Worm (Caenorhabditis elegans) whole organism, late embryonic: Measurements from ENCODE around the gene R155.5.

Experiments
- ama-1 ChIP-seq: fragments of 150-350 bp; optimal IDR thresholded peaks from 2 replicates; lab custom pipeline; 2014
- ceh-19 ChIP-seq: fragments of 200-800 bp; sonication (Bioruptor generic); optimal IDR thresholded peaks from 2 replicates; lab custom pipeline; 2018; ENCODE audit warnings: mild to moderate bottlenecking, missing genetic modification characterization, missing compliant biosample characterization
- ceh-48 ChIP-seq: sonication (generic microtip); optimal IDR thresholded peaks from 2 replicates; lab custom pipeline; 2016; ENCODE audit warnings: missing genetic modification characterization, inconsistent platforms, missing compliant biosample characterization
- elt-2 ChIP-seq: sonication (generic microtip); optimal IDR thresholded peaks from 2 replicates; lab custom pipeline; 2016; ENCODE audit warnings: missing genetic modification reagents, missing genetic modification characterization, missing compliant biosample characterization
- lin-11 ChIP-seq: fragments of 200-800 bp; sonication (Bioruptor generic); optimal IDR thresholded peaks from 2 replicates; lab custom pipeline; 2018; ENCODE audit warnings: mild to moderate bottlenecking, missing genetic modification characterization, missing compliant biosample characterization
- nfya-1 ChIP-seq: sonication (generic microtip); optimal IDR thresholded peaks from 2 replicates; lab custom pipeline; 2017; ENCODE audit warnings: missing genetic modification characterization, mild to moderate bottlenecking, missing compliant biosample characterization, antibody characterized with exemption, moderate library complexity
- nhr-11 ChIP-seq: fragments of 150-350 bp; optimal IDR thresholded peaks from 2 replicates; lab custom pipeline; 2014; ENCODE audit warnings: missing biosample characterization, missing genetic modification characterization
- pag-3 ChIP-seq: sonication (generic microtip); optimal IDR thresholded peaks from 2 replicates; lab custom pipeline; 2016; ENCODE audit warnings: missing compliant biosample characterization, missing genetic modification characterization, borderline replicate concordance
- pha-4 ChIP-seq: fragments of 150-350 bp; optimal IDR thresholded peaks from 2 replicates; lab custom pipeline; 2018; ENCODE audit warnings: missing biosample characterization, missing genetic modification reagents, missing genetic modification characterization
- rnt-1 ChIP-seq: sonication (generic microtip); optimal IDR thresholded peaks from 2 replicates; lab custom pipeline; 2016; ENCODE audit warnings: missing genetic modification characterization, missing compliant biosample characterization

DNA sequence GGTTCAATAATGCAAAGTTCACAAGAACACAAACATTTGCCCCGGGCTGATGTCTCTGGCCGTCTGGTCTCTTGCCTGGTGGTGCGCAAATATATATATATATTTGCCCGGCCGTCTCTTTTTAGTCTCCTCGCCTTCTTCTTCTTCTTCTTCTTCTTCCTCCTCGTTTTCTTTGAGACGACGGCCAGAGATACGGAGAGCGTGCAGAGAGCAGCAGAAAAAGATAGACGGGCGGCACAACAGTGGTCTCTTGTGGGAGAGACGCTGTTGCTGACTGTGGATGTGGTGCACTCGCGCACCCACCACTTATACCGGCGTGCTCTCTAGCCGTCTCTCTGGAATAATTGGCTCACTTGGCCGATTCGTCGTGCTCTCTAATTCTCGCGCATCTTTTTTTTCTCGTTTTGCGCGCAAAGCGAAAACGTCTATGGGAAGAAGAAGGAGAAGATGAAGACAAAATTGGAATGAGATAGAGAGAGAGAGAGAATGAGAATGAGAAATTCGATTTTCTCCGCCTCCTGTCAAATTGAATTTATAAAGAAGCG, 49.1 kb downstream of the R155.5 start:
- TF ChIP-seq ama-1 (lab: Kevin White, UChicago) (no peak), rnt-1 (peak; percentile 84), ceh-19 (GFP tag; lab: Kevin White, UChicago) (peak; percentile 56), pha-4 (tag; lab: Kevin White, UChicago) (no peak), nfya-1 (tag; lab: Kevin White, UChicago) (peak; percentile 90), lin-11 (tag; lab: Kevin White, UChicago) (no peak), elt-2 (tag; lab: Kevin White, UChicago) (peak; percentile 48), nhr-11 (no peak), pag-3 (tag; lab: Kevin White, UChicago) (no peak), ceh-48 (tag; lab: Kevin White, UChicago) (peak; percentile 28)
